Worm (Caenorhabditis elegans) whole organism, L4 larva: ENCODE data around the gene fbxc-31.

ENCODE experiments used
- T20F7.1 ChIP-seq: fragments of 200-800 bp; sonication (Bioruptor generic); optimal IDR thresholded peaks from 2 replicates; lab custom pipeline; 2018; ENCODE audit warnings: mild to moderate bottlenecking, missing genetic modification characterization, missing compliant biosample characterization
- dpl-1 ChIP-seq: fragments of 150-350 bp; optimal IDR thresholded peaks from 2 replicates; lab custom pipeline; 2014; ENCODE audit warnings: missing biosample characterization, missing genetic modification reagents, missing genetic modification characterization
- hmg-1.1 ChIP-seq: fragments of 200-800 bp; sonication (Bioruptor generic); IDR thresholded peaks from 2 replicates; pipeline ENCODE4 v1.3.6; 2022; ENCODE audit warnings: missing genetic modification reagents, missing genetic modification characterization, missing compliant biosample characterization
- mdl-1 ChIP-seq, 2 experiments: fragments of 150-350 bp in 1 of 2; sonication (generic microtip) in 1 of 2; optimal IDR thresholded peaks; 2 replicates each; lab custom pipeline; 2014 to 2017; ENCODE audit warnings: missing biosample characterization in 2 of 2, missing genetic modification characterization in 2 of 2
- nhr-11 ChIP-seq: fragments of 150-350 bp; optimal IDR thresholded peaks from 2 replicates; lab custom pipeline; 2014; ENCODE audit warnings: missing biosample characterization, missing genetic modification characterization
- nhr-237 ChIP-seq: sonication (generic microtip); optimal IDR thresholded peaks from 2 replicates; lab custom pipeline; 2017; ENCODE audit warnings: missing biosample characterization, missing genetic modification characterization
- nhr-48 ChIP-seq: sonication (generic microtip); optimal IDR thresholded peaks from 2 replicates; lab custom pipeline; 2016; ENCODE audit warnings: mild to moderate bottlenecking, missing genetic modification characterization, missing compliant biosample characterization
- nhr-76 ChIP-seq: fragments of 150-350 bp; optimal IDR thresholded peaks from 2 replicates; lab custom pipeline; 2014; ENCODE audit warnings: missing biosample characterization, missing genetic modification characterization
- snpc-4 ChIP-seq: fragments of 150-350 bp; optimal IDR thresholded peaks from 2 replicates; lab custom pipeline; 2014; ENCODE audit warnings: missing biosample characterization, missing genetic modification characterization

DNA sequence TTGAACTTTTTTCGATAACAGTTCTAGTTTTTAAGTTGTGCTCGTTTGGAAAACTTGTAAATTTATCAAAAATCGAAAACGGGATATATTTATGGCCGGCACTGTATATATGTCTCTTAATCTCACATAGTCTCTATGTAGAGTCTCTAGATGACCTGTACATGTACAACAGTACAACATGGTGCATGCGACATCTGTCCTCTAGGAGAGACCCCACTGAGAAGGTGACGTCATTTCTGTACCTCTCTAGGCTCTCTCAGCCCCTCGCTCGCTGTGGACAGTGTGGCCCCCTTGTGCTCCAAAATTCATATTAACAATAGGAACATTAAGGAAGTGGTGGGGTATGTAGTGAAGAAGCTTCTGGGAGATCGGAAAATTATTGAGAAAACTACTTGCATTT lies 25.5 kb downstream of the fbxc-31 start:
- no peak for TF ChIP-seq hmg-1.1
- no peak for TF ChIP-seq mdl-1 (tag; optimal IDR thresholded peaks at IDR 0.05; lab: Kevin White, UChicago)
- no peak for TF ChIP-seq nhr-48 (tag; lab: Kevin White, UChicago)
- TF ChIP-seq nhr-237 (tag; lab: Kevin White, UChicago): no peak
- TF ChIP-seq nhr-11 (tag; lab: Kevin White, UChicago): no peak
- no peak for TF ChIP-seq T20F7.1 (GFP tag; lab: Kevin White, UChicago)
- no peak for TF ChIP-seq dpl-1 (GFP tag; lab: Kevin White, UChicago)
- TF ChIP-seq snpc-4: no peak
- TF ChIP-seq nhr-76 (tag; lab: Kevin White, UChicago): no peak
